Worm (Caenorhabditis elegans): Measurements from ENCODE around the gene smex-1.

DNA sequence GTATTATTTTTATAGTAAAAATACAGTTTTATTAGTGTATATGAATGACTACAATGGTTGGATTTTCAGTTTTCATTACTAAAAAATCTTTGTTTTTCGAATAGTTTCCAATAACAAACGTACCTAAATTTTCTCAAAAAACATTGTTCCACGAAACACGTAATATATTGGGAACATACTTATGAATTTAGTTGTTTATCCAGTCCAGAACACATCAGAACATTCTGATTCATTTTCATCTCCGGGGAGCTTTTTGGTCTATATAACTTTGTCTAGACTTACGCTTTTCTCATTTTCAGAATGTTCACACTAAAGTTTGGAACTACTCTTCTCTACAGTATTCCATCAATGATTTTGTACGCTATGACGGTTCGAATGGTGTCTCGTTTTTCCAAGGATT is 4.0 kb downstream of the smex-1 start, which contains the start of gene srg-33:
- TF ChIP-seq F52B5.7 (tag; optimal IDR thresholded peaks at IDR 0.05) (no peak), unc-130 (GFP tag; optimal IDR thresholded peaks at IDR 0.05) (no peak)

All from whole organism, young adult.